Fruit fly (Drosophila melanogaster): ENCODE measurements around the gene CG9132.
A peak's percentile ranks its signal among the peaks of the same experiment; 100 is the strongest.

CG9132 gene

DNA sequence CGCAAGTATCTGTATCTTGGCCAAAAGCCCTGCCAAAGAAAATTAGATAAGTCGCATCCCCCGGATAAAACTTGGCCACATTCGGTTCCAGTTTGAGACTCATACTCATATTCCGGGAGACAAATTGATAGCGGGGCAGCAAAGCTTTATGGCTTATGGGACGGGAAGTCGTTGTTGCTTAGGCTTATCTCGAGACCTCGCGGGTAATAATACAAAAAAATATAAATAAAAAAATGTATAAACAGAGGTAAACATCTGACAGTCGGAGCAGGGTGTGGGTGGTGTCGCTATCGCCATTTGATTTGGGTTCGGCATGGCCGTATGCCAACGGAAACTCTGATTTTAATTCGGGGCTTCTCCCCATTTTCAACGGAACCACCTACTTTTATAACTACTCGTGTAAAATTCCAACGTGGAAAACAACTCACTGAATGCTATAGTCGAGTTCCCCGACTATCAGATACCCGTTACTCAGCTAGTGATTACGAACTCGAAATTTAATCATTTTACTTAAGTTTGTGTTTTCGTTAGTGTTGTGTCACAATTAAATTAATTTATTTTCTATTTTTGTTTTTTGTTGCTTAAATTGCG is 37.2 kb upstream of the CG9132 start:
- TF ChIP-seq Eip93F (GFP tag; optimal IDR thresholded peaks at IDR 0.05) (peak; percentile 11), Smox (GFP tag; optimal IDR thresholded peaks at IDR 0.05) (no peak), fkh (GFP tag; optimal IDR thresholded peaks at IDR 0.05) (peak; percentile 31), Hr39 (GFP tag; optimal IDR thresholded peaks at IDR 0.05) (no peak)

DNA sequence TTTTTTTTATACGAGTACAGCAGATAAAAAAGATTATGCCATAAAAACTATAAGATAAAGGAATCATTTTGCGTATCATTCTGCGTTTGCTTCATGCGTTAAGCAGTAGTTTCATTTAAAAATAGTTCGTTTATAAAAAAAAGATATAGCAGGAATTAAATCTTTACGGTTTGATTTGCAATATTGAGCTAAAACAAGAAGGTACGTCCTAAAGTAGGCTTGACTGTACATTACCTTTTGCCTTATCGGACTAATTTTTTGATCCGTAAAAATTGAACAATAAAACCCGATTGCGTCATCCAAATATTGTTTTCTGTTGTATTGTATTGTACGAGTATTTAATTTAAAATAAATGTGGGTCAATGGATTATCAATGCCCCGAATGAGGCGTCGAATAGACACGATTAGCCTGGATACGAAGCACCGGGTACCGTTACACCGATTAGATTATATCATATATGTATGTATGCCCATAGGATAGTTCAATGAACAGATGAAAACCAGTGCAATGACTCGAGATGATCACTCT is 36.4 kb upstream of the CG9132 start:
- TF ChIP-seq Sox15 (GFP tag; optimal IDR thresholded peaks at IDR 0.05) = no peak
- TF ChIP-seq fd85E (GFP tag; optimal IDR thresholded peaks at IDR 0.05) = no peak
- TF ChIP-seq CG8119 (GFP tag; IDR thresholded peaks at IDR 0.05) = no peak
- TF ChIP-seq vri (GFP tag; optimal IDR thresholded peaks at IDR 0.05) = peak; percentile 48
- TF ChIP-seq CG3919 (GFP tag; optimal IDR thresholded peaks at IDR 0.05) = no peak
- TF ChIP-seq Met (GFP tag; optimal IDR thresholded peaks at IDR 0.05) = no peak
- no peak for TF ChIP-seq dsx (GFP tag; optimal IDR thresholded peaks at IDR 0.05; ENCODE audit: poor library complexity, severe bottlenecking)
- peak; percentile 28 for TF ChIP-seq Eip78C (GFP tag)
- TF ChIP-seq OdsH (GFP tag; optimal IDR thresholded peaks at IDR 0.05) = no peak
- TF ChIP-seq svp (GFP tag) = peak; percentile 69
- no peak for TF ChIP-seq esn (GFP tag; optimal IDR thresholded peaks at IDR 0.05)
- no peak for TF ChIP-seq CG6792 (GFP tag; optimal IDR thresholded peaks at IDR 0.05)
- TF ChIP-seq Gug (GFP tag; IDR thresholded peaks at IDR 0.05) = no peak
- TF ChIP-seq Blimp-1 (GFP tag; optimal IDR thresholded peaks at IDR 0.05) = no peak
- TF ChIP-seq CG10631 (GFP tag; optimal IDR thresholded peaks at IDR 0.05) = no peak
- TF ChIP-seq Eip93F (GFP tag; optimal IDR thresholded peaks at IDR 0.05) = no peak
- TF ChIP-seq CG16779 (tag; optimal IDR thresholded peaks at IDR 0.05) = no peak
- no peak for TF ChIP-seq CG7368 (GFP tag; optimal IDR thresholded peaks at IDR 0.05)

DNA sequence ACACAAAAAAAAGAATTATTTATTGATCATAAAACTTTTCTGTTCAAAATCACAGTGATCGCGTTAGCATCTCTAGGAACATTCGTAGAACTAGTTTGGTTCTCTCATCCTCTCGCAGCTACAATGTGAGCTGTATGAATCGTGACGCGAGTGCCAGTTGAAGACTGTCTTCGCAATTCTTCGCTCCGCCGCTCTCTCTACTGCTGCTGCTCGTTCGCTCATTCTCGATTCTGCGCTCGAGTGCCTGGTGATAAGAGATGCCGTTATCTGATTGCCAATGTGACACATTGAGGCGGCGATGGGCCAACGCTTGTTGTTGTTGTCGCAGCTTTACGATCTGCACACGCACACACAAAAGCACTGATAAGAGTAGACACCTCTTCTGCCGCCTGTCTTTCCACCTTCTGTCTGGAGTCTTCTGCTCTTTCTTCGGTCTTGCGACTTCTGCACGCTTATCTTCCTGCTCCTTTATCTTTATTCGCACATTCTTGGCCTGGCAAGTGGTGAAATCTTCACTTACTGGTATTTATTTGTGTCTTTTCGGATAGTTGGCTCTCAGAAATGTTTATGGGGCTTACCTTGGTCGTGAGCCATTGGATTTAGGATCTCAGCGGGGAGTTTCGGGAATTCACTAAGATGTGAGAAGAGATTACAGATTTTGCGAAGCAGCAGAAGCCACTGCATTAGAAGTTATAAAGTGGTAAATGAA is 35.7 kb upstream of the CG9132 start:
- TF ChIP-seq Hr38 (GFP tag; optimal IDR thresholded peaks at IDR 0.05) (no peak), svp (GFP tag) (peak; percentile 82), CG8119 (GFP tag; IDR thresholded peaks at IDR 0.05) (no peak), CG6163 (GFP tag; IDR thresholded peaks at IDR 0.05) (0 out of 3 replicates have a peak, but pooled peaks have one; percentile 30), fkh (GFP tag; optimal IDR thresholded peaks at IDR 0.05) (peak; percentile 1), Smox (GFP tag; optimal IDR thresholded peaks at IDR 0.05) (no peak), dsx (GFP tag; optimal IDR thresholded peaks at IDR 0.05; ENCODE audit: poor library complexity, severe bottlenecking) (peak; percentile 58), Blimp-1 (GFP tag; optimal IDR thresholded peaks at IDR 0.05) (no peak), ss (GFP tag; optimal IDR thresholded peaks at IDR 0.05) (peak in 1 of 2 experiments; percentile 23), CG11762 (GFP tag; optimal IDR thresholded peaks at IDR 0.05; ENCODE audit: insufficient read depth) (no peak), Ets96B (tag; optimal IDR thresholded peaks at IDR 0.05) (no peak), CG32006 (GFP tag; optimal IDR thresholded peaks at IDR 0.05) (no peak), eg (GFP tag; IDR thresholded peaks at IDR 0.05) (0 out of 3 replicates have a peak, but pooled peaks have one; percentile 19), CG6276 (GFP tag; optimal IDR thresholded peaks at IDR 0.05) (no peak), CG10631 (GFP tag; optimal IDR thresholded peaks at IDR 0.05) (no peak), CG31627 (GFP tag; optimal IDR thresholded peaks at IDR 0.05) (no peak)

DNA sequence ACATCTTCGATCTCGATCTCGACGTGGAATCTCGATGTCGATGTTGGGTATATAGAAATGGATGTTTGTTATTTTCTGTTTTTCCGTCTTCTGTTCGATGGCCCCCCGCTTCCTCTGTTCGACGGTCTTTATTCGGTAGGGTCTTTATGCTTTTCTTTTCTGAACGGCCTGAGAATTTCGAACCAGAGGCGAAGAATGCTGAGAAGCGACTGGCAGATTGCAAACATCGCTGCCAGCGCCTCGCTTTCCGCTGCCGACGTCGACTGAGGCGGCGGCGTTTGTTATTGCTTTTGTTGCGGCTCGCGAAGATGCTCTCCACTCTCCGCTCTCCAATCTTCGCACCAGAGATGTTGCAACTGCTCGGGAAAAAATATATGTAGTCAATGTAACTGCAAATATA is 34.8 kb upstream of the CG9132 start, which contains the start of the genes CG13004 and CG46306:
Gene CG13004 (minus strand): TSS at position 217 of the 400 bp plus-strand sequence.
Gene CG46306 (minus strand): TSS at position 217 of the 400 bp plus-strand sequence.
- TF ChIP-seq CG10631 (GFP tag; optimal IDR thresholded peaks at IDR 0.05) (no peak), Lpt (GFP tag; optimal IDR thresholded peaks at IDR 0.05) (no peak), CG15336 (GFP tag; IDR thresholded peaks at IDR 0.05) (peak; percentile 40; the same call in 1 of the 2 replicates), CG11762 (GFP tag; optimal IDR thresholded peaks at IDR 0.05; ENCODE audit: insufficient read depth) (no peak), Ets96B (tag; optimal IDR thresholded peaks at IDR 0.05) (no peak), spab (GFP tag; optimal IDR thresholded peaks at IDR 0.05) (no peak), CG16779 (tag; optimal IDR thresholded peaks at IDR 0.05) (no peak), fd59A (GFP tag; optimal IDR thresholded peaks at IDR 0.05) (no peak), achi (GFP tag; optimal IDR thresholded peaks at IDR 0.05) (no peak), vri (GFP tag; optimal IDR thresholded peaks at IDR 0.05) (no peak), Eip75B (GFP tag; optimal IDR thresholded peaks at IDR 0.05) (no peak), Hr39 (GFP tag; optimal IDR thresholded peaks at IDR 0.05) (no peak), CG10669 (GFP tag; optimal IDR thresholded peaks at IDR 0.05) (no peak), CG6163 (GFP tag; IDR thresholded peaks at IDR 0.05) (peak; percentile 59), eg (GFP tag; IDR thresholded peaks at IDR 0.05) (peak; percentile 53; the same call in 2 of the 3 replicates), CG11294 (GFP tag; IDR thresholded peaks at IDR 0.05) (no peak), CG9139 (GFP tag; optimal IDR thresholded peaks at IDR 0.05) (no peak), net (GFP tag; optimal IDR thresholded peaks at IDR 0.05) (peak; percentile 12), esn (GFP tag; optimal IDR thresholded peaks at IDR 0.05) (peak; percentile 7), cyc (GFP tag; optimal IDR thresholded peaks at IDR 0.05) (no peak), Sox14 (GFP tag; optimal IDR thresholded peaks at IDR 0.05) (no peak), lz (GFP tag; optimal IDR thresholded peaks at IDR 0.05) (no peak)

Data from whole organism, prepupa.